Worm (Caenorhabditis elegans) whole organism, mixed stage, embryonic: ENCODE results near the gene csn-3.
A peak's percentile ranks its signal among the peaks of the same experiment; 100 is the strongest.

Experiments
- M03D4.4 ChIP-seq: sonication (generic microtip); optimal IDR thresholded peaks from 2 replicates; lab custom pipeline; 2017; ENCODE audit warnings: mild to moderate bottlenecking, missing genetic modification characterization, missing compliant biosample characterization
- blmp-1 ChIP-seq: fragments of 150-350 bp; optimal IDR thresholded peaks from 2 replicates; lab custom pipeline; 2014; ENCODE audit warnings: missing biosample characterization, missing genetic modification characterization
- ceh-39 ChIP-seq: fragments of 150-350 bp; optimal IDR thresholded peaks from 2 replicates; lab custom pipeline; 2014; ENCODE audit warnings: missing biosample characterization, missing genetic modification characterization
- ces-1 ChIP-seq: fragments of 150-350 bp; optimal IDR thresholded peaks from 2 replicates; lab custom pipeline; 2014; ENCODE audit warnings: missing biosample characterization, missing genetic modification reagents, missing genetic modification characterization
- cnd-1 ChIP-seq: fragments of 200-800 bp; sonication (Bioruptor generic); optimal IDR thresholded peaks from 2 replicates; lab custom pipeline; 2018; ENCODE audit warnings: mild to moderate bottlenecking, missing genetic modification characterization, missing compliant biosample characterization
- drap-1 ChIP-seq: fragments of 200-800 bp; sonication (Bioruptor generic); optimal IDR thresholded peaks from 3 replicates; lab custom pipeline; 2018; ENCODE audit warnings: mild to moderate bottlenecking, missing genetic modification characterization, missing compliant biosample characterization
- elt-1 ChIP-seq: sonication (generic microtip); optimal IDR thresholded peaks from 2 replicates; lab custom pipeline; 2017; ENCODE audit warnings: missing genetic modification characterization, mild to moderate bottlenecking, missing compliant biosample characterization, antibody characterized with exemption, moderate library complexity, borderline replicate concordance; ENCODE audit not compliant: insufficient read depth
- elt-3 ChIP-seq: fragments of 150-350 bp; optimal IDR thresholded peaks from 2 replicates; lab custom pipeline; 2014; ENCODE audit warnings: missing biosample characterization, missing genetic modification characterization
- flh-1 ChIP-seq: fragments of 200-800 bp; sonication (Bioruptor generic); optimal IDR thresholded peaks from 2 replicates; lab custom pipeline; 2018; ENCODE audit warnings: mild to moderate bottlenecking, missing genetic modification characterization, moderate library complexity, missing compliant biosample characterization
- ham-2 ChIP-seq: fragments of 200-800 bp; sonication (Bioruptor generic); optimal IDR thresholded peaks from 2 replicates; lab custom pipeline; 2018; ENCODE audit warnings: mild to moderate bottlenecking, missing genetic modification characterization, missing compliant biosample characterization
- hlh-1 ChIP-seq: fragments of 150-350 bp; optimal IDR thresholded peaks from 2 replicates; lab custom pipeline; 2014; ENCODE audit warnings: missing biosample characterization, missing genetic modification reagents, missing genetic modification characterization
- lin-32 ChIP-seq: fragments of 200-800 bp; sonication (Bioruptor generic); optimal IDR thresholded peaks from 2 replicates; lab custom pipeline; 2018; ENCODE audit warnings: mild to moderate bottlenecking, missing genetic modification characterization, missing compliant biosample characterization
- lsy-2 ChIP-seq: fragments of 150-350 bp; optimal IDR thresholded peaks from 2 replicates; lab custom pipeline; 2014; ENCODE audit warnings: missing biosample characterization, missing genetic modification characterization
- mab-5 ChIP-seq: fragments of 150-350 bp; optimal IDR thresholded peaks from 2 replicates; lab custom pipeline; 2014; ENCODE audit warnings: missing biosample characterization, missing genetic modification characterization
- mep-1 ChIP-seq: fragments of 150-350 bp; optimal IDR thresholded peaks from 2 replicates; lab custom pipeline; 2017; ENCODE audit warnings: missing biosample characterization, missing genetic modification reagents, missing genetic modification characterization, inconsistent platforms
- mls-2 ChIP-seq: sonication (generic microtip); optimal IDR thresholded peaks from 2 replicates; lab custom pipeline; 2016; ENCODE audit warnings: mild to moderate bottlenecking, missing genetic modification characterization, moderate library complexity, missing compliant biosample characterization
- nhr-12 ChIP-seq: fragments of 150-350 bp; optimal IDR thresholded peaks from 2 replicates; lab custom pipeline; 2014; ENCODE audit warnings: missing biosample characterization, missing genetic modification characterization
- nhr-2 ChIP-seq: fragments of 150-350 bp; optimal IDR thresholded peaks from 2 replicates; lab custom pipeline; 2014; ENCODE audit warnings: missing biosample characterization, missing genetic modification characterization
- nhr-237 ChIP-seq: fragments of 150-350 bp; optimal IDR thresholded peaks from 2 replicates; lab custom pipeline; 2014; ENCODE audit warnings: missing biosample characterization, missing genetic modification characterization
- nhr-28 ChIP-seq: fragments of 150-350 bp; optimal IDR thresholded peaks from 2 replicates; lab custom pipeline; 2014; ENCODE audit warnings: missing biosample characterization, missing genetic modification characterization
- nhr-76 ChIP-seq: sonication (generic microtip); optimal IDR thresholded peaks from 2 replicates; lab custom pipeline; 2017; ENCODE audit warnings: missing biosample characterization, missing genetic modification characterization
- pha-4 ChIP-seq: fragments of 150-350 bp; optimal IDR thresholded peaks from 2 replicates; lab custom pipeline; 2018; ENCODE audit warnings: missing biosample characterization, missing genetic modification reagents, missing genetic modification characterization
- sem-2 ChIP-seq: fragments of 200-800 bp; sonication (Bioruptor generic); optimal IDR thresholded peaks from 2 replicates; lab custom pipeline; 2018; ENCODE audit warnings: mild to moderate bottlenecking, missing genetic modification characterization, missing compliant biosample characterization
- snpc-4 ChIP-seq: fragments of 150-350 bp; optimal IDR thresholded peaks from 2 replicates; lab custom pipeline; 2014; ENCODE audit warnings: missing biosample characterization, missing genetic modification characterization
- tbx-8 ChIP-seq: fragments of 200-800 bp; sonication (Bioruptor generic); optimal IDR thresholded peaks from 2 replicates; lab custom pipeline; 2018; ENCODE audit warnings: mild to moderate bottlenecking, missing genetic modification characterization, moderate library complexity, missing compliant biosample characterization
- unc-120 ChIP-seq: sonication (generic microtip); optimal IDR thresholded peaks from 2 replicates; lab custom pipeline; 2017; ENCODE audit warnings: missing genetic modification characterization, missing compliant biosample characterization; ENCODE audit not compliant: poor library complexity, severe bottlenecking
- unc-39 ChIP-seq: fragments of 150-350 bp; optimal IDR thresholded peaks from 2 replicates; lab custom pipeline; 2014; ENCODE audit warnings: missing biosample characterization, missing genetic modification characterization
- unc-62 ChIP-seq: fragments of 150-350 bp; optimal IDR thresholded peaks from 2 replicates; lab custom pipeline; 2014; ENCODE audit warnings: missing biosample characterization, missing genetic modification reagents, missing genetic modification characterization
- zip-8 ChIP-seq: fragments of 150-350 bp; optimal IDR thresholded peaks from 2 replicates; lab custom pipeline; 2014; ENCODE audit warnings: missing biosample characterization, missing genetic modification characterization
- ztf-11 ChIP-seq: fragments of 150-350 bp; optimal IDR thresholded peaks from 2 replicates; lab custom pipeline; 2014; ENCODE audit warnings: missing biosample characterization, missing genetic modification characterization

csn-3 gene

DNA sequence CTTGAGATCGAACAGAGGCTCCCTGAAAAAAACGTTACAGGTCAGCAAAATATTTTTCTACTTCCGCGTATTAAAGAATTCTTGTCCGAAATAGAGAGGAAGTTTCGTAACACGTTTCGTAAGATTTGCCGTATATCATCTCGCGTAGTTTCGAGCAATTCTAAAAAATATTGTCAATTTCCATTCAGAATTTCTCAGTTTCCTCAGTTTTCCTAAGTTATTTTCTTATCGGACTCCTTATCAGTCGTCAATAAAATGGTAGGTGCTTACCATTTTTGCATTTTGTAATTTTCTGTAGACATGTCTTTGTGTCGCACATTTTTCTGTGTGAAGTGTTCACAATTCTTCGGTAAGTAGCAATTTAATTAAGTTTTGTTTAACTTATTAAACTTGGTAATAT lies 34.7 kb upstream of the csn-3 start, which contains the start of gene Y38C1AA.19:
TSS of gene Y38C1AA.19 (plus strand) at position 301 of the 400 bp plus-strand sequence.
- no peak for TF ChIP-seq zip-8 (tag; lab: Kevin White, UChicago)
- no peak for TF ChIP-seq flh-1 (GFP tag; lab: Kevin White, UChicago)
- TF ChIP-seq sem-2 (GFP tag; lab: Kevin White, UChicago) = no peak

DNA sequence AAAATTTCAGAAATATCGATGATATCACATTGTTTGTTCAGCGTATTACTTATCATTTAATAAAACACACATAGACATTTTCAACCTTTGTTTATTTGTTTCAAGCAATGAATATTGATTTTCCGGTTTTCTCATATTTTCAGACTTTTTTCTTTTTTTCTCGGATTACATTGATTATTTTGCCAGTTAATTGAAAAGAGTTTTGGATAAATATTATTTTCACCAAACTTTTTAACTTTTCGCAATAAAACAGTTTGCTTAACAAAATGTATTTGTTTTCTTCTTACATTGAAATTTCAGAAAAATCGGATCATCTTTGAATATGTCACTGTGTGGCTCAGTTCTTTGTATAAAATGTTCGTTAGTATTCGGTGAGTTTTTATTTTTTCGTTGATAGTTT lies 32.0 kb upstream of the csn-3 start, which contains the start of gene Y38C1AA.6:
TSS of gene Y38C1AA.6 (plus strand) at position 301 of the 400 bp plus-strand sequence.
- TF ChIP-seq M03D4.4 (tag; lab: Kevin White, UChicago) (no peak), sem-2 (GFP tag; lab: Kevin White, UChicago) (no peak), drap-1 (no peak), mab-5 (tag; lab: Kevin White, UChicago) (no peak), mls-2 (tag; lab: Kevin White, UChicago) (no peak), mep-1 (tag; lab: Kevin White, UChicago) (no peak), lsy-2 (no peak), nhr-2 (tag; lab: Kevin White, UChicago) (no peak), nhr-12 (tag; lab: Kevin White, UChicago) (no peak), blmp-1 (tag; lab: Kevin White, UChicago) (no peak), hlh-1 (tag; lab: Kevin White, UChicago) (no peak), snpc-4 (no peak), elt-3 (tag; lab: Kevin White, UChicago) (no peak), unc-39 (tag; lab: Kevin White, UChicago) (no peak), nhr-237 (no peak), elt-1 (tag; lab: Kevin White, UChicago) (no peak), ztf-11 (tag; lab: Kevin White, UChicago) (no peak), cnd-1 (tag; lab: Kevin White, UChicago) (no peak), pha-4 (no peak), zip-8 (tag; lab: Kevin White, UChicago) (no peak)
- TF ChIP-seq, all 35 proteins: peak for 0

DNA sequence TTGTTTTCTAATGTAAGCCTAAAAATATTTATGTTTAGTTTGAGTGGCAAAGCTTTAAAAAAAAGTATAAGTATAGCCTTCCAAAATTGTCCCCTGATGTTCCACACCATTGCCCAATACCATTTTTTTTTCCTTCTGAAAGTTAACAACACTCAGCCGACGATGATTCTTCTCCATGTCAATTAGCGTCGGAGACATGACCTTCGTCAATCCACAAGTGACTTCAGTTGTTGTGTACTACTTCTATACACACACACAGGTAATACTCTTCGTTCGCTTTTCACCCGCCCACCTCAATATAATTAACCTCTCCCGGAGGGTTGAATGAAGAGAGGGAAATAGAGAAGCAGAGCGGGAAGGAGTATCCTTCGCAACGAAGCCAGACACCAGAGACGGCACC lies 29.8 kb upstream of the csn-3 start, which contains the start of gene cutl-24:
TSS of gene cutl-24 (plus strand) at position 301 of the 400 bp plus-strand sequence.
- no peak for TF ChIP-seq nhr-28 (tag; lab: Kevin White, UChicago)

DNA sequence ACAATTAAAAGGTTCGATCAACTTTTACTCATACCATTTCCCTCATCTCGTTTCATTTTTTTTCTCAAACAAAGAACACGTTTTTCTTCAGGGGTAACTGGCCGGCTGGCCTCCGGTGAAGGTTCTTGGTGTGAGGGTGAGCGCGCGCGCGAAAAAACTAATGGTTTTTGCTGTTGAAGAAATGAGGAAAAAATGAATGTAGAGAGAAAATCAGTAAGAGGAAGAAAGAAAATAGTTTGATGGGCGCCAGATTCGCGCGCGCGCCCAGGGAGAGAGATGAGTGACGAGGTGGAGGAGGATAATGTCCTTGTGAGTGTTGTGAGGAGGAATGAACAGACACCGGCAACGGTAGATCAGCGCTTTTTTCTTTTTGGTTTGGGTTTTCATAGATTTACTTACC lies 23.5 kb upstream of the csn-3 start:
- TF ChIP-seq snpc-4 (no peak), unc-120 (tag; lab: Kevin White, UChicago) (no peak), lin-32 (GFP tag; lab: Kevin White, UChicago) (no peak), pha-4 (no peak), ceh-39 (tag; lab: Kevin White, UChicago) (no peak)

DNA sequence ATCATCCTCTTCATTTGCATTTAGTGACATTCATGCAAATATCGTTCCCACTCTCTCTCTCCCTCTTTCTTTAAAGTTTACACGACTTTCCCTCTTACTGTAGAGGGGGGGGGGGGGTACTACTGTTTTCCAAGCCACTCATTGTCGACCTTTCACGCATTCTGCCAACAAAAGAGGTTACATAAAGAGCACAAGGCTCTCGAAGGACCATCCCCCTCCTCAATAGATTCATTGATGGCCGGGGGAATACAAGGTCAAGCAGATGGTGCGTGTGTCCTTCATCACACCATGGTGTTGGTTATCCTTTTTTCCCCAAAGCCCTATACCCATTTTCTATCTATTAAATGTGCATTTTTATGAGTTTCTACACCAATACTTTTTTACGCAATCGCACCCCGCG lies 21.6 kb upstream of the csn-3 start:
- TF ChIP-seq cnd-1 (tag; lab: Kevin White, UChicago) (peak; percentile 63), mls-2 (tag; lab: Kevin White, UChicago) (peak; percentile 37), ceh-39 (tag; lab: Kevin White, UChicago) (no peak), nhr-2 (tag; lab: Kevin White, UChicago) (peak; percentile 87), ham-2 (peak; percentile 18)

DNA sequence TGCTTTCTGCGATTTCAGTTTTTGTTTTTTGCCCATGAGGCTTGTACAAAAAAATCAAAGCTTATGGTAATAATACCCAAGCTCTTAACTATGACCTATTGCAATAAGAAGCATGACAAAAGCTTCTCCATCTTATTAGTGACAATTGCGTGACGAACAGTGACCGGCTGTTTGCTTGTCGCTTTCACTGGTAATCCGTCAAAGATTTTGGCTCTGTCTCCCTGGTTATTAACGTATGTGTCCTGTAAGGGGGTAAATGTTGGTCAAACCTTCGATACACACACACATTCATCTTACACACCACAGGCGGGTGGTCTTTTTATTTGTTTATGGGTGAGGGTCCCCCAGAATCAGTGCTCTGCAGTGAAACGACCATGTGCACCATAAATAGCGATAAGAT lies 20.4 kb upstream of the csn-3 start:
- TF ChIP-seq unc-62 (GFP tag; lab: Kevin White, UChicago) (peak; percentile 64), ces-1 (no peak), mls-2 (tag; lab: Kevin White, UChicago) (peak; percentile 19), tbx-8 (GFP tag; lab: Kevin White, UChicago) (no peak), pha-4 (peak; percentile 4), nhr-2 (tag; lab: Kevin White, UChicago) (peak; percentile 77), nhr-76 (tag; lab: Kevin White, UChicago) (no peak)
